Worm (Caenorhabditis elegans) whole organism, L1 larva: ENCODE measurements around the gene cyp-35B3.

Experiments used
- ceh-63 ChIP-seq: fragments of 200-800 bp; sonication (Bioruptor generic); optimal IDR thresholded peaks from 2 replicates; lab custom pipeline; 2018; ENCODE audit warnings: mild to moderate bottlenecking, missing genetic modification characterization, missing compliant biosample characterization
- dpl-1 ChIP-seq, 3 experiments: fragments of 150-350 bp in 2 of 3; sonication (generic microtip) in 1 of 3; optimal IDR thresholded peaks; 2 replicates each; lab custom pipeline; 2014 to 2017; ENCODE audit warnings: missing biosample characterization in 3 of 3, missing genetic modification characterization in 3 of 3, missing genetic modification reagents in 3 of 3
- elt-2 ChIP-seq: sonication (generic microtip); optimal IDR thresholded peaks from 2 replicates; lab custom pipeline; 2016; ENCODE audit warnings: missing genetic modification characterization, mild to moderate bottlenecking, inconsistent platforms, missing compliant biosample characterization, missing genetic modification reagents
- elt-3 ChIP-seq, 6 experiments: fragments of 150-350 bp in 1 of 6; sonication (generic microtip); optimal IDR thresholded peaks; 2 replicates each; lab custom pipeline; 2017 to 2018; ENCODE audit warnings: missing biosample characterization in 6 of 6, missing genetic modification characterization in 6 of 6, inconsistent platforms in 1 of 6
- fos-1 ChIP-seq: fragments of 150-350 bp; optimal IDR thresholded peaks from 2 replicates; lab custom pipeline; 2014; ENCODE audit warnings: missing biosample characterization, missing genetic modification characterization
- lin-13 ChIP-seq: fragments of 150-350 bp; optimal IDR thresholded peaks from 2 replicates; lab custom pipeline; 2014; ENCODE audit warnings: missing biosample characterization, missing genetic modification reagents, missing genetic modification characterization
- lin-39 ChIP-seq: fragments of 150-350 bp; optimal IDR thresholded peaks from 2 replicates; lab custom pipeline; 2014; ENCODE audit warnings: missing biosample characterization, missing genetic modification reagents, missing genetic modification characterization
- lir-3 ChIP-seq: sonication (generic microtip); optimal IDR thresholded peaks from 2 replicates; lab custom pipeline; 2016; ENCODE audit warnings: mild to moderate bottlenecking, missing genetic modification characterization, moderate library complexity, missing compliant biosample characterization; ENCODE audit not compliant: poor library complexity
- nhr-237 ChIP-seq: fragments of 150-350 bp; optimal IDR thresholded peaks from 2 replicates; lab custom pipeline; 2014; ENCODE audit warnings: missing biosample characterization, missing genetic modification characterization
- nhr-90 ChIP-seq: sonication (generic microtip); optimal IDR thresholded peaks from 2 replicates; lab custom pipeline; 2016; ENCODE audit warnings: mild to moderate bottlenecking, missing genetic modification characterization, missing compliant biosample characterization; ENCODE audit not compliant: poor library complexity
- pqm-1 ChIP-seq: sonication (generic microtip); optimal IDR thresholded peaks from 3 replicates; lab custom pipeline; 2017; ENCODE audit warnings: missing biosample characterization, missing genetic modification characterization
- skn-1 ChIP-seq: fragments of 150-350 bp; optimal IDR thresholded peaks from 2 replicates; lab custom pipeline; 2014; ENCODE audit warnings: missing biosample characterization, missing genetic modification characterization
- tbx-2 ChIP-seq: sonication (generic microtip); optimal IDR thresholded peaks from 2 replicates; lab custom pipeline; 2016; ENCODE audit warnings: missing genetic modification characterization, missing compliant biosample characterization
- unc-62 ChIP-seq: fragments of 150-350 bp; optimal IDR thresholded peaks from 2 replicates; lab custom pipeline; 2014; ENCODE audit warnings: missing biosample characterization, missing genetic modification reagents, missing genetic modification characterization

DNA sequence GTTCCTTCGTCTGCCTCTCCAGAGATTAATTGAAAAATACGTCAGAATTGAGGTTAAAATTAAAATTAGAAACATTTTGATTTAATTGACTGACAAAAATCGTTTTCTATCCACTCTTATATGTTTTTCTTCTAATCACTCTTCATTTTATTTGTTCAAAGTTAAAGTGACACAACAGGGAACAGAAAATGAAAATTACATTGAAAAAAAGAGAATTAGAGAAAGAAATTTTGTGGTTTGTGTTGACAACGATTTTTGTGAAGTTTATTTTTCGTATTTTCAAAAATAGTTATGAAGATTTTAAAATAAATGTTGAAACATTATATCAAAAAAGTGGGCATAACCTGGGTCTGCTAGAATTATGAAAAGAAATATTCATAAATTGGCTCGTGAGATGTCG, 12.5 kb downstream of the cyp-35B3 start, which contains the start of gene cyp-34A5:
- no peak for TF ChIP-seq nhr-90 (tag; lab: Kevin White, UChicago)
- no peak for TF ChIP-seq elt-3 (tag; optimal IDR thresholded peaks at IDR 0.05; lab: Kevin White, UChicago)
- TF ChIP-seq nhr-237 (tag; lab: Kevin White, UChicago): no peak
- no peak for TF ChIP-seq lin-39
- no peak for TF ChIP-seq pqm-1 (tag; lab: Kevin White, UChicago)
- no peak for TF ChIP-seq unc-62 (GFP tag; lab: Kevin White, UChicago)
- no peak for TF ChIP-seq lir-3 (tag; lab: Kevin White, UChicago)
- no peak for TF ChIP-seq tbx-2 (tag; lab: Kevin White, UChicago)
- TF ChIP-seq lin-13: no peak
- no peak for TF ChIP-seq elt-2 (tag; lab: Kevin White, UChicago)
- no peak for TF ChIP-seq fos-1 (tag; lab: Kevin White, UChicago)
- no peak for TF ChIP-seq ceh-63 (GFP tag; lab: Kevin White, UChicago)
- no peak for TF ChIP-seq skn-1 (tag; lab: Kevin White, UChicago)
- TF ChIP-seq dpl-1 (GFP tag; optimal IDR thresholded peaks at IDR 0.05; lab: Kevin White, UChicago): no peak
